Fruit fly (Drosophila melanogaster): Measurements from ENCODE around the gene CG13901.

The CG13901 gene

dm6 chr3L:835455-836034 is 2.1 kb downstream of the CG13901 start, which contains the start of gene CG42554 (continued):
- no peak for TF ChIP-seq sqz (GFP tag; optimal IDR thresholded peaks at IDR 0.05)
- TF ChIP-seq ato (GFP tag; IDR thresholded peaks at IDR 0.05; ENCODE audit: partially characterized antibody): 0 out of 2 replicates have a peak, but pooled peaks have one; percentile 22
- TF ChIP-seq bcd (GFP tag; optimal IDR thresholded peaks at IDR 0.05): no peak
- peak; percentile 68 for TF ChIP-seq unc-4 (GFP tag; IDR thresholded peaks at IDR 0.05; ENCODE audit: partially characterized antibody)
- TF ChIP-seq CG4707 (GFP tag; optimal IDR thresholded peaks at IDR 0.05): no peak
- no peak for TF ChIP-seq CG1529 (GFP tag; optimal IDR thresholded peaks at IDR 0.05)
- no peak for TF ChIP-seq toy (GFP tag; IDR thresholded peaks at IDR 0.05)
- TF ChIP-seq Adf1 (GFP tag; IDR thresholded peaks at IDR 0.05): no peak
- TF ChIP-seq az2 (GFP tag; optimal IDR thresholded peaks at IDR 0.05): no peak
- TF ChIP-seq Taf1 (GFP tag; IDR thresholded peaks at IDR 0.05): no peak
- no peak for TF ChIP-seq Fer2 (tag; optimal IDR thresholded peaks at IDR 0.05)
- no peak for TF ChIP-seq Jarid2 (GFP tag; optimal IDR thresholded peaks at IDR 0.05)
- TF ChIP-seq kay (GFP tag; optimal IDR thresholded peaks at IDR 0.05): no peak
- no peak for TF ChIP-seq CG3847 (GFP tag; IDR thresholded peaks at IDR 0.05)
- no peak for TF ChIP-seq Xbp1 (GFP tag; optimal IDR thresholded peaks at IDR 0.05)
- TF ChIP-seq CG10654 (GFP tag; optimal IDR thresholded peaks at IDR 0.05): no peak
- TF ChIP-seq Vsx1 (GFP tag; optimal IDR thresholded peaks at IDR 0.05): no peak
- no peak for TF ChIP-seq hth (optimal IDR thresholded peaks at IDR 0.05)
- TF ChIP-seq zen2 (GFP tag; IDR thresholded peaks at IDR 0.05; ENCODE audit: partially characterized antibody): no peak; the same call in 2 of the 3 replicates
- no peak for TF ChIP-seq schlank (tag; optimal IDR thresholded peaks at IDR 0.05)
- no peak for TF ChIP-seq Hsf (GFP tag; optimal IDR thresholded peaks at IDR 0.05)
- TF ChIP-seq fu2 (GFP tag; optimal IDR thresholded peaks at IDR 0.05): no peak
- no peak for TF ChIP-seq lab (GFP tag; optimal IDR thresholded peaks at IDR 0.05)
- TF ChIP-seq CG13624 (GFP tag; optimal IDR thresholded peaks at IDR 0.05): peak; percentile 60
- TF ChIP-seq slp2 (GFP tag; optimal IDR thresholded peaks at IDR 0.05): no peak

- TF ChIP-seq CG11398 (GFP tag; optimal IDR thresholded peaks at IDR 0.05) (no peak), CG2129 (GFP tag; IDR thresholded peaks at IDR 0.05; ENCODE audit: partially characterized antibody) (peak; percentile 39), al (GFP tag; IDR thresholded peaks at IDR 0.05) (no peak), CG4730 (GFP tag; IDR thresholded peaks at IDR 0.05) (no peak), Nf-YB (GFP tag; optimal IDR thresholded peaks at IDR 0.05) (no peak), Ssrp (tag; optimal IDR thresholded peaks at IDR 0.05) (no peak), lab (GFP tag; optimal IDR thresholded peaks at IDR 0.05) (no peak), ro (GFP tag; IDR thresholded peaks at IDR 0.05) (no peak), Deaf1 (tag; optimal IDR thresholded peaks at IDR 0.05) (no peak), Aef1 (GFP tag; IDR thresholded peaks at IDR 0.05) (no peak), CG10366 (GFP tag; IDR thresholded peaks at IDR 0.05) (no peak), CG4282 (GFP tag; optimal IDR thresholded peaks at IDR 0.05) (no peak), BEAF-32 (GFP tag; optimal IDR thresholded peaks at IDR 0.05) (peak; percentile 49), Nf-YC (tag; optimal IDR thresholded peaks at IDR 0.05) (no peak), btn (GFP tag; optimal IDR thresholded peaks at IDR 0.05) (no peak), Chrac-16 (GFP tag; optimal IDR thresholded peaks at IDR 0.05) (no peak), CG33213 (GFP tag; optimal IDR thresholded peaks at IDR 0.05) (no peak), Abd-B (GFP tag; optimal IDR thresholded peaks at IDR 0.05) (no peak), Ada2b (GFP tag; IDR thresholded peaks at IDR 0.05) (no peak), CG13775 (GFP tag; optimal IDR thresholded peaks at IDR 0.05) (no peak), CG30403 (GFP tag; optimal IDR thresholded peaks at IDR 0.05) (no peak), fd3F (GFP tag; optimal IDR thresholded peaks at IDR 0.05) (no peak), HLH4C (GFP tag; IDR thresholded peaks at IDR 0.05; ENCODE audit: partially characterized antibody) (peak; percentile 37; the same call in 2 of the 3 replicates), HmgZ (tag; optimal IDR thresholded peaks at IDR 0.05) (no peak), CG10959 (GFP tag; IDR thresholded peaks at IDR 0.05) (no peak), odd (GFP tag; optimal IDR thresholded peaks at IDR 0.05) (no peak), Side (GFP tag; optimal IDR thresholded peaks at IDR 0.05) (no peak), Ravus (GFP tag; IDR thresholded peaks at IDR 0.05) (no peak)
Observed at dm6 chr3L:833878-834277, 3.7 kb downstream of the CG13901 start, which contains the start of gene CG42553. TSS of gene CG42553 (plus strand) at chr3L:834093.

Measured in whole organism, embryonic.